Worm (Caenorhabditis elegans): Measurements from ENCODE around the gene aass-1.
A peak's percentile ranks its signal among the peaks of the same experiment; 100 is the strongest.

Gene aass-1

ce11 chrIV:266148-266547, 21.2 kb downstream of the aass-1 start, which contains the start of gene T21D12.12:
TSS of gene T21D12.12 (plus strand) at chrIV:266448.
- TF ChIP-seq ceh-8 (GFP tag; optimal IDR thresholded peaks at IDR 0.05) (no peak), lin-14 (GFP tag; optimal IDR thresholded peaks at IDR 0.05) (no peak), nhr-76 (tag; optimal IDR thresholded peaks at IDR 0.05) (no peak), hpl-2 (GFP tag; optimal IDR thresholded peaks at IDR 0.05) (no peak)

ce11 chrIV:269107-269506, 24.2 kb downstream of the aass-1 start, which contains the start of gene T21D12.11:
TSS of gene T21D12.11 (plus strand) at chrIV:269407.
- no peak for TF ChIP-seq lin-39 (tag; optimal IDR thresholded peaks at IDR 0.05)
- no peak for TF ChIP-seq C16A3.4 (tag; optimal IDR thresholded peaks at IDR 0.05)
- no peak for TF ChIP-seq ceh-8 (GFP tag; optimal IDR thresholded peaks at IDR 0.05)
- TF ChIP-seq efl-1 (optimal IDR thresholded peaks at IDR 0.05) = no peak
- TF ChIP-seq efl-1 (GFP tag; optimal IDR thresholded peaks at IDR 0.05 in 1 of 2) = no peak
- no peak for TF ChIP-seq elt-3 (tag; optimal IDR thresholded peaks at IDR 0.05)
- no peak for TF ChIP-seq F16B12.6 (tag; optimal IDR thresholded peaks at IDR 0.05)
- no peak for TF ChIP-seq aly-2 (tag; optimal IDR thresholded peaks at IDR 0.05)

ce11 chrIV:273299-273698, 28.4 kb downstream of the aass-1 start, which contains the start of gene srh-282:
TSS of gene srh-282 (minus strand) at chrIV:273399.
- TF ChIP-seq egl-13 (tag; optimal IDR thresholded peaks at IDR 0.05) (no peak), mef-2 (tag; optimal IDR thresholded peaks at IDR 0.05) (no peak), ama-1 (optimal IDR thresholded peaks at IDR 0.05) (no peak), zip-4 (GFP tag; optimal IDR thresholded peaks at IDR 0.05) (no peak), egl-27 (tag; optimal IDR thresholded peaks at IDR 0.05) (no peak), aha-1 (tag; optimal IDR thresholded peaks at IDR 0.05) (no peak), pqm-1 (tag; optimal IDR thresholded peaks at IDR 0.05) (no peak), mdl-1 (tag; optimal IDR thresholded peaks at IDR 0.05) (no peak), F16B12.6 (tag; optimal IDR thresholded peaks at IDR 0.05) (no peak), unc-130 (tag; optimal IDR thresholded peaks at IDR 0.05) (no peak), elt-3 (tag; optimal IDR thresholded peaks at IDR 0.05) (no peak), snpc-4 (tag; optimal IDR thresholded peaks at IDR 0.05) (no peak), nhr-28 (tag; optimal IDR thresholded peaks at IDR 0.05) (no peak), zag-1 (tag; optimal IDR thresholded peaks at IDR 0.05) (no peak), aly-2 (tag; optimal IDR thresholded peaks at IDR 0.05) (no peak), xbp-1 (tag; optimal IDR thresholded peaks at IDR 0.05) (no peak)

ce11 chrIV:274185-274584, 29.2 kb downstream of the aass-1 start, which contains the start of gene sma-10:
TSS of gene sma-10 (plus strand) at chrIV:274420.
- TF ChIP-seq aha-1 (tag; optimal IDR thresholded peaks at IDR 0.05) = no peak
- peak; percentile 55 for TF ChIP-seq snu-23 (GFP tag; optimal IDR thresholded peaks at IDR 0.05)
- peak in 2 of 3 experiments; percentile 7 to 21 for TF ChIP-seq dpl-1 (GFP tag; optimal IDR thresholded peaks at IDR 0.05)
- no peak for TF ChIP-seq ceh-8 (GFP tag; optimal IDR thresholded peaks at IDR 0.05)
- TF ChIP-seq blmp-1 (tag; optimal IDR thresholded peaks at IDR 0.05) = peak; percentile 63
- TF ChIP-seq F16B12.6 (tag; optimal IDR thresholded peaks at IDR 0.05) = no peak
- no peak for TF ChIP-seq nhr-11 (tag; optimal IDR thresholded peaks at IDR 0.05)
- no peak for TF ChIP-seq C04F5.9 (tag; optimal IDR thresholded peaks at IDR 0.05)
- peak; percentile 68 for TF ChIP-seq nhr-20 (tag; optimal IDR thresholded peaks at IDR 0.05)
- peak; percentile 24; the same call in 1 of the 2 replicates for TF ChIP-seq nhr-19 (GFP tag; conservative IDR thresholded peaks at IDR 0.05)
- peak; percentile 35 for TF ChIP-seq jun-1 (tag; optimal IDR thresholded peaks at IDR 0.05)
- peak in 1 of 2 experiments; percentile 62 for TF ChIP-seq lsy-2 (tag; optimal IDR thresholded peaks at IDR 0.05)
- peak in 1 of 2 experiments; percentile 56 for TF ChIP-seq mdl-1 (tag; optimal IDR thresholded peaks at IDR 0.05)
- TF ChIP-seq elt-2 (tag; optimal IDR thresholded peaks at IDR 0.05) = peak; percentile 91
- TF ChIP-seq sptf-1 (tag; optimal IDR thresholded peaks at IDR 0.05) = no peak
- peak; percentile 28 for TF ChIP-seq mep-1 (tag; optimal IDR thresholded peaks at IDR 0.05)
- TF ChIP-seq nhr-12 (tag; optimal IDR thresholded peaks at IDR 0.05) = no peak
- TF ChIP-seq nhr-90 (tag; optimal IDR thresholded peaks at IDR 0.05; ENCODE audit: poor library complexity) = peak; percentile 67
- peak; percentile 31 for TF ChIP-seq nhr-77 (tag; optimal IDR thresholded peaks at IDR 0.05)
- peak; percentile 9 for TF ChIP-seq nhr-85 (tag)
- TF ChIP-seq lin-14 (GFP tag; optimal IDR thresholded peaks at IDR 0.05) = peak; percentile 68
- peak; percentile 71 for TF ChIP-seq pqm-1 (tag; optimal IDR thresholded peaks at IDR 0.05)
- TF ChIP-seq lin-15B (tag; optimal IDR thresholded peaks at IDR 0.05) = no peak
- TF ChIP-seq nhr-71 (tag; optimal IDR thresholded peaks at IDR 0.05) = peak; percentile 61
- TF ChIP-seq egl-13 (tag; optimal IDR thresholded peaks at IDR 0.05) = no peak
- no peak for TF ChIP-seq sup-37 (GFP tag; optimal IDR thresholded peaks at IDR 0.05)
- peak in 1 of 2 experiments; percentile 72 for TF ChIP-seq lin-35 (GFP tag; optimal IDR thresholded peaks at IDR 0.05)
- peak in 1 of 2 experiments; percentile 22 for TF ChIP-seq efl-1 (optimal IDR thresholded peaks at IDR 0.05)
- peak in 1 of 2 experiments; percentile 32 for TF ChIP-seq efl-1 (GFP tag; optimal IDR thresholded peaks at IDR 0.05 in 1 of 2)
- TF ChIP-seq irx-1 (tag; optimal IDR thresholded peaks at IDR 0.05) = no peak
- no peak for TF ChIP-seq tlp-1 (tag; optimal IDR thresholded peaks at IDR 0.05)
- peak; percentile 1 for TF ChIP-seq tbx-2 (tag; optimal IDR thresholded peaks at IDR 0.05)
- TF ChIP-seq elt-3 (tag; optimal IDR thresholded peaks at IDR 0.05) = peak in 4 of 6 experiments; percentile 23 to 91 (median 56)

Measured in whole organism, L1 larva.